Worm (Caenorhabditis elegans) whole organism, L1 larva: ENCODE measurements around the gene Y54G2A.41.
A peak's percentile ranks its signal among the peaks of the same experiment; 100 is the strongest.

ENCODE experiments used
- efl-1 ChIP-seq, 4 experiments: fragments of 150-350 bp; optimal IDR thresholded peaks in 3 of 4; peaks in 1 of 4; 1 replicate in 1 of 4; 2 replicates in 3 of 4; lab custom pipeline; 2014; ENCODE audit warnings: missing biosample characterization in 2 of 4, missing genetic modification characterization in 2 of 4, missing genetic modification reagents in 2 of 4
- egl-27 ChIP-seq, 2 experiments: fragments of 150-350 bp in 1 of 2; sonication (generic microtip); optimal IDR thresholded peaks; 3 replicates each; lab custom pipeline; 2017 to 2018; ENCODE audit warnings: missing biosample characterization in 2 of 2, missing genetic modification characterization in 2 of 2, missing genetic modification reagents in 2 of 2
- lsy-2 ChIP-seq, 2 experiments: fragments of 150-350 bp; optimal IDR thresholded peaks; 2 replicates each; lab custom pipeline; 2014; ENCODE audit warnings: missing biosample characterization in 2 of 2, missing genetic modification characterization in 2 of 2
- nhr-11 ChIP-seq: fragments of 150-350 bp; optimal IDR thresholded peaks from 2 replicates; lab custom pipeline; 2014; ENCODE audit warnings: missing biosample characterization, missing genetic modification characterization
- nhr-76 ChIP-seq: sonication (generic microtip); optimal IDR thresholded peaks from 2 replicates; lab custom pipeline; 2017; ENCODE audit warnings: missing biosample characterization, missing genetic modification characterization

DNA sequence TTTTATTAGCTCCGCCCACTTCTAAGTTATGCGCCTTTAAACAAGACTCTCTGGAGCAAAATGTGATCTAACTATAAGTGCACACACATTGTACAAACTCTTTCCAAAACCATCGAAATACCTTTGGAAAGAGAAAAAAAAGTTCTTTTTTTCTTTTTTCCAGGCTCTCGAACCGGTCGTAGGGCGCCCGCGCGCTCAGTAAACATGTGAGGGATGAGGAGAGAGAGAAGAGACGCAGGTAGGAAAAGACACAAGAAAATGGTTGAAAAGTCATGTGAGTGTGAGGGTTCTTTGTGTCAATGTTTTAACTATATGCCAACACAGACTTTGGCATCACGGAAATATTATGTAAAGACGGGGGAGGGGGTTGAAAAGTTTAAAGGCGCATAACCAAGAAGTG, 22.8 kb downstream of the Y54G2A.41 start:
- TF ChIP-seq nhr-11 (tag; lab: Kevin White, UChicago) (peak; percentile 35), egl-27 (tag; optimal IDR thresholded peaks at IDR 0.05; lab: Kevin White, UChicago) (no peak), nhr-76 (tag; lab: Kevin White, UChicago) (no peak), efl-1 (optimal IDR thresholded peaks at IDR 0.05; lab: Kevin White, UChicago) (peak; percentile 69 to 71), efl-1 (GFP tag; optimal IDR thresholded peaks at IDR 0.05 in 1 of 2; lab: Kevin White, UChicago) (peak; percentile 62 to 96), lsy-2 (tag; optimal IDR thresholded peaks at IDR 0.05; lab: Kevin White, UChicago) (peak; percentile 79 to 84)
